Worm (Caenorhabditis elegans) whole organism, L3 larva: Measurements from ENCODE around the gene gpla-1.

Experiments used
- egl-27 ChIP-seq: sonication (generic microtip); optimal IDR thresholded peaks from 4 replicates; lab custom pipeline; 2017; ENCODE audit warnings: missing biosample characterization, missing genetic modification reagents, missing genetic modification characterization
- nhr-28 ChIP-seq: fragments of 150-350 bp; optimal IDR thresholded peaks from 2 replicates; lab custom pipeline; 2014; ENCODE audit warnings: missing biosample characterization, missing genetic modification characterization
- pha-4 ChIP-seq: fragments of 150-350 bp; optimal IDR thresholded peaks from 2 replicates; lab custom pipeline; 2014; ENCODE audit warnings: missing biosample characterization, missing genetic modification reagents, missing genetic modification characterization
- sea-2 ChIP-seq: fragments of 150-350 bp; sonication (generic microtip); optimal IDR thresholded peaks from 4 replicates; lab custom pipeline; 2014; ENCODE audit warnings: missing biosample characterization, missing genetic modification reagents, missing genetic modification characterization

DNA sequence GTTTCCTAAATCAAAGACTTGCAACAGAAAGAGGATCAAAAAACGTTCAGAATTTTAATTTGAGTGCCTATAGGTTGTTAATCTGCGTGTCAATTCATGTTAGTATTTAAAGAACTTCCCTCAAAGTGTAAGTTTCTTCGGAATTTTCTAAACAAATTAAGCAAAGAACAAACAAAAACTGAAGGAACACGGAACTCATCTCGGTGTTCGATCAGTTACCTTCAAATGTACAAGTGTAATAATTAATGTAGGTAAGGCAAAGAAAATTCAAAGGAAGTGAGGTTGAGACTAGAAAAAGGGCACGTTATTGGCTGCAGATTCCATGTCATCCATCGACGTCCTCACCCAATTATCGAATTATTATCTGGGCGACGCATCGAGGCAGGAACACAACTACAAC lies 43.6 kb downstream of the gpla-1 start, which contains the start of gene K12G11.6:
- TF ChIP-seq egl-27 (tag; lab: Kevin White, UChicago) (no peak), sea-2 (no peak), nhr-28 (tag; lab: Kevin White, UChicago) (no peak), pha-4 (no peak)
